Fruit fly (Drosophila melanogaster): Measurements from ENCODE around the gene frj.

Gene frj

dm6 chr2L:6500648-6501325, 44.9 kb downstream of the frj start:
- TF ChIP-seq Rel (GFP tag; optimal IDR thresholded peaks at IDR 0.05) (no peak), Rel (tag; optimal IDR thresholded peaks at IDR 0.05) (peak; percentile 94), Abd-B (GFP tag; optimal IDR thresholded peaks at IDR 0.05) (no peak)

DNA sequence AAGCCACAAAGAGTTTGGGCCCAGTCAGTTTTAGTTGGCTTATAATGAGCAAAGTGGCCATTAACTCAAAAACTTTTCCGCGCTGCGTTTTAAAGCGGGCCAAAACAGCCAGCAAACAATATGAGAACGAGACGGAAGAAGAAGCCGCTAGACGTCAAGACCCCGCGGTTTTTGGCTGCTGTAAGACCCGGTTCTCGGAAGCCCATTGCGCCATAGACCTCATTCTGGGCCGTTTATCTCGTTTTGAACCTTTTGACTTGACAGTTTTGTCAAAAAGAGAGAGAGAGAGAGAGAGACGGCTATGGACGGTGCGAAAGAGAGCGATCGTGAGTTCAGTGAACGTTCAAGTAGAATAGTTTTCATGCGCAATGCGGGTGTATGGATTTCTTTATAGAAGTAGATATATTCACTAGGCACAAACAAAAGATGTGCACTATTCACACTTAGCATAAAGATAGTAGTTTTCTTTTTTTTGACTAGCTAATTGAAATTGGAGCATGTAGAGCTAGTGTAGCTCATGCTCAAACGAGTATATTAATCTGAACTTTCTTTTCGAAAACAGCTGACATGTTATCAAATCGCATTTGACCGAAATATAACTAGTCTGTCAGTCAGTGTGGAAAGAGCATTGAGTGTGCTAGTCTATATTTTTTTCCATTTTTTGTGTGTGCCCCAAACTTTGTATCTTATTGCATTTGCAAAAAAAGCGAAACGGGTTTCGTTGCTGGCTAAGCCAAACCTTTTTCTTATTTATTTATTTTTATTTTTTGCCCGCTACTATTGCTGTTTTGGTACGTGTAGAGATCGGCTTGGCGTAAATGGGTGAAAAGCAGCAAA, 47.3 kb downstream of the frj start:
- TF ChIP-seq Hr78 (GFP tag; optimal IDR thresholded peaks at IDR 0.05): no peak
- TF ChIP-seq Rel (GFP tag; optimal IDR thresholded peaks at IDR 0.05): no peak
- TF ChIP-seq Rel (tag; optimal IDR thresholded peaks at IDR 0.05): no peak
- no peak for TF ChIP-seq Hnf4 (GFP tag; optimal IDR thresholded peaks at IDR 0.05)
- TF ChIP-seq CG32264 (GFP tag; optimal IDR thresholded peaks at IDR 0.05): no peak
- TF ChIP-seq sv (GFP tag; optimal IDR thresholded peaks at IDR 0.05): no peak
- TF ChIP-seq Sp1 (GFP tag; optimal IDR thresholded peaks at IDR 0.05): no peak
- no peak for TF ChIP-seq br (GFP tag; optimal IDR thresholded peaks at IDR 0.05)
- no peak for TF ChIP-seq Jra (GFP tag; optimal IDR thresholded peaks at IDR 0.05)
- no peak for TF ChIP-seq rgr (GFP tag; optimal IDR thresholded peaks at IDR 0.05)
- TF ChIP-seq Mio (GFP tag; optimal IDR thresholded peaks at IDR 0.05): no peak
- no peak for TF ChIP-seq lola (GFP tag; optimal IDR thresholded peaks at IDR 0.05)
- no peak for TF ChIP-seq CG9705 (GFP tag; optimal IDR thresholded peaks at IDR 0.05)
- TF ChIP-seq foxo (GFP tag; optimal IDR thresholded peaks at IDR 0.05): no peak
- no peak for TF ChIP-seq HLH106 (tag; optimal IDR thresholded peaks at IDR 0.05)
- no peak for TF ChIP-seq Vsx2 (GFP tag; optimal IDR thresholded peaks at IDR 0.05; ENCODE audit: partially characterized antibody)
- TF ChIP-seq brk (GFP tag; optimal IDR thresholded peaks at IDR 0.05): no peak
- no peak for TF ChIP-seq Myc (optimal IDR thresholded peaks at IDR 0.05)
- no peak for TF ChIP-seq psq (GFP tag; optimal IDR thresholded peaks at IDR 0.05)
- no peak for TF ChIP-seq tai (GFP tag; optimal IDR thresholded peaks at IDR 0.05)

DNA sequence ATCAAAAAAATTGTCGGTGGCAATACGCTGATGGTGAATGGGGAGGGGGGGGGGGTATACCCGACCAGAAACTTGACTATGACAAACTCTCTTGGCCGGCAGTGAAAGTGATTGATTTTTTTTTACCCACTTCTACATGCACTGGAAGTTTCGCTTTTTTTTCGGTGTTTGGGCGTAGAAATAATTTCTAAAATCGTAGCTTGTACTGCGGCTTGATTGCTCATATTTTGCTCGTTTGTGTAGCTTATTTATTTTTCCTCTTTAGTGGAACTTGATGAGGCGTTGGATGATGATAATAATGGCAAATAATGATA, 47.8 kb downstream of the frj start:
- TF ChIP-seq Hr83 (GFP tag; optimal IDR thresholded peaks at IDR 0.05; ENCODE audit: poor library complexity, severe bottlenecking) (no peak), Dfd (GFP tag; optimal IDR thresholded peaks at IDR 0.05) (peak; percentile 54)
